Fruit fly (Drosophila melanogaster): ENCODE measurements around the gene Pgls.

DNA sequence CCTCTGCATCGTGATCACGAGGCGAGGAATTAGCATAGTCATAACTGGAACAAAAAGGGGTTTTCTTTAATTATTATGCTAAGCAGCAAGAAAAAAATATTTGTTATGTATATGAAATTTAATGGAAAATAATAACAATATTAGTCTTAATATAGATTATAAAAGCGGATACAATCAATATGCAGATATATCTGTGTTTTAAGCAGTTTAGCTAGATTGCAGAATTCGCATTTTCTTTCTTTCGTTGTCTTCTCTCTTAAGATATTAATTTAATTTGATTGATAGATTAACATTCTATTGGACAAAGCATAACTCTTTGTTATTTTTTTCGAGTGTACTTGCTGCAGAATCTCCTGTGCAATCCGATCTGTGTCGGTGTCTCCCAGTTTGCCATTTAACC is 19.9 kb upstream of the Pgls start:
- TF ChIP-seq Sox15 (GFP tag; optimal IDR thresholded peaks at IDR 0.05): no peak
- no peak for TF ChIP-seq topi (GFP tag; optimal IDR thresholded peaks at IDR 0.05)
- no peak for TF ChIP-seq lz (GFP tag; optimal IDR thresholded peaks at IDR 0.05)
- no peak for TF ChIP-seq CG9139 (GFP tag; optimal IDR thresholded peaks at IDR 0.05)
- TF ChIP-seq OdsH (GFP tag; optimal IDR thresholded peaks at IDR 0.05): no peak
- no peak for TF ChIP-seq CG8632 (GFP tag; optimal IDR thresholded peaks at IDR 0.05)
- no peak for TF ChIP-seq CG15336 (GFP tag; IDR thresholded peaks at IDR 0.05)
- no peak for TF ChIP-seq CG8319 (GFP tag; optimal IDR thresholded peaks at IDR 0.05)

Data from whole organism, prepupa.